Worm (Caenorhabditis elegans): ENCODE results near the gene C37H5.14.

DNA sequence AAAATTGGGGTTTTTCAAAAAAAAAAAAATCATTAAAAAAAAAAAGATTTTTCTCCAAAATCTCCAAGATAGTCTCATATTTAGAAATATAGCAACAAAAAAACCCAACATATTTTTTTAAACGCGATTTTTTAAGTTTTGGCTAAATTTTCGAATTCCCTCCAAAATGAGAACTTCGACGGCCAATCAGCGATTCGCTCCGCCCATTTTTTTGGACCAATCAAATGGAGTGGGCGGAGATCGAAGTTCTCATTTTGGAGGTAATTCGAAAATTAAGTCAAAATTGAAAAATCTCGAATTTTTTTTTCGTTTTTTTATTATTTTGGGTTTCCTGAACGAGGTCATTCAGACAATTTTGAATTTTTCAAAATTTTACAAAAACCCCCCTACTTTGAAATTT is 20.4 kb downstream of the C37H5.14 start:
- TF ChIP-seq W03F9.2 (tag; optimal IDR thresholded peaks at IDR 0.05) (no peak), him-1 (tag; optimal IDR thresholded peaks at IDR 0.05) (no peak)
